Worm (Caenorhabditis elegans) whole organism, L4 larva: ENCODE measurements around the gene clec-224.

Experiments used
- F10B5.3 ChIP-seq: sonication (generic microtip); optimal IDR thresholded peaks from 2 replicates; lab custom pipeline; 2016; ENCODE audit warnings: mild to moderate bottlenecking, missing genetic modification characterization, missing compliant biosample characterization
- R02D3.7 ChIP-seq: fragments of 150-350 bp; sonication (generic microtip); optimal IDR thresholded peaks from 3 replicates; lab custom pipeline; 2014; ENCODE audit warnings: missing biosample characterization, missing genetic modification characterization
- T20F7.1 ChIP-seq: fragments of 200-800 bp; sonication (Bioruptor generic); optimal IDR thresholded peaks from 2 replicates; lab custom pipeline; 2018; ENCODE audit warnings: mild to moderate bottlenecking, missing genetic modification characterization, missing compliant biosample characterization
- Y105C5A.15 ChIP-seq: fragments of 200-800 bp; sonication (Bioruptor generic); IDR thresholded peaks from 2 replicates; pipeline ENCODE4 v1.3.6; 2022; ENCODE audit warnings: missing genetic modification characterization, missing compliant biosample characterization
- Y48G9A.11 ChIP-seq: fragments of 200-800 bp; sonication (Bioruptor generic); IDR thresholded peaks from 2 replicates; pipeline ENCODE4 v1.3.6; 2022; ENCODE audit warnings: missing genetic modification reagents, missing genetic modification characterization, missing compliant biosample characterization
- Y5F2A.4 ChIP-seq: fragments of 200-800 bp; sonication (Bioruptor generic); optimal IDR thresholded peaks from 2 replicates; lab custom pipeline; 2018; ENCODE audit warnings: mild to moderate bottlenecking, missing genetic modification characterization, missing compliant biosample characterization
- Y75B8A.6 ChIP-seq: fragments of 200-800 bp; sonication (Bioruptor generic); IDR thresholded peaks from 2 replicates; pipeline ENCODE4 v1.3.6; 2022; ENCODE audit warnings: missing genetic modification reagents, missing genetic modification characterization, missing compliant biosample characterization
- ZK337.2 ChIP-seq: fragments of 200-800 bp; sonication (Bioruptor generic); IDR thresholded peaks from 2 replicates; pipeline ENCODE4 v1.3.6; 2022; ENCODE audit warnings: missing genetic modification reagents, missing genetic modification characterization, missing compliant biosample characterization
- ZK546.5 ChIP-seq, 2 experiments: sonication (generic microtip); optimal IDR thresholded peaks; 2 replicates each; lab custom pipeline; 2017; ENCODE audit warnings: missing biosample characterization in 2 of 2, missing genetic modification characterization in 2 of 2
- arid-1 ChIP-seq: fragments of 200-800 bp; sonication (Bioruptor generic); conservative IDR thresholded peaks from 2 replicates; pipeline ENCODE4 v1.3.6; 2022; ENCODE audit warnings: missing genetic modification reagents, missing genetic modification characterization, missing compliant biosample characterization
- ceh-20 ChIP-seq: fragments of 200-800 bp; sonication (Bioruptor generic); IDR thresholded peaks from 2 replicates; pipeline ENCODE4 v1.3.6; 2022; ENCODE audit warnings: missing genetic modification reagents, missing genetic modification characterization, missing compliant biosample characterization
- ceh-28 ChIP-seq: fragments of 150-350 bp; optimal IDR thresholded peaks from 2 replicates; lab custom pipeline; 2014; ENCODE audit warnings: missing biosample characterization, missing genetic modification reagents, missing genetic modification characterization
- ceh-44 ChIP-seq: fragments of 200-800 bp; sonication (Bioruptor generic); IDR thresholded peaks from 2 replicates; pipeline ENCODE4 v1.3.6; 2022; ENCODE audit warnings: missing genetic modification reagents, missing genetic modification characterization, missing compliant biosample characterization
- ceh-82 ChIP-seq: sonication (generic microtip); optimal IDR thresholded peaks from 2 replicates; lab custom pipeline; 2017; ENCODE audit warnings: missing biosample characterization, missing genetic modification characterization
- daf-12 ChIP-seq: fragments of 150-350 bp; optimal IDR thresholded peaks from 2 replicates; lab custom pipeline; 2014; ENCODE audit warnings: missing biosample characterization, missing genetic modification reagents, missing genetic modification characterization
- daf-16 ChIP-seq, 3 experiments: sonication (generic microtip); optimal IDR thresholded peaks; 2 replicates each; lab custom pipeline; 2016 to 2017; ENCODE audit warnings: missing genetic modification characterization in 3 of 3, missing genetic modification reagents in 3 of 3, mild to moderate bottlenecking in 2 of 3, missing compliant biosample characterization in 2 of 3, missing biosample characterization in 1 of 3, moderate library complexity in 1 of 3
- dmd-9 ChIP-seq: fragments of 200-800 bp; sonication (Bioruptor generic); IDR thresholded peaks from 2 replicates; pipeline ENCODE4 v1.3.6; 2022; ENCODE audit warnings: missing genetic modification reagents, missing genetic modification characterization, missing compliant biosample characterization
- dpl-1 ChIP-seq: fragments of 150-350 bp; optimal IDR thresholded peaks from 2 replicates; lab custom pipeline; 2014; ENCODE audit warnings: missing biosample characterization, missing genetic modification reagents, missing genetic modification characterization
- dve-1 ChIP-seq: sonication (generic microtip); optimal IDR thresholded peaks from 2 replicates; lab custom pipeline; 2017; ENCODE audit warnings: antibody characterized with exemption, mild to moderate bottlenecking, missing genetic modification characterization, missing compliant biosample characterization; ENCODE audit not compliant: insufficient read depth
- fkh-10 ChIP-seq: fragments of 150-350 bp; optimal IDR thresholded peaks from 2 replicates; lab custom pipeline; 2014; ENCODE audit warnings: missing biosample characterization, missing genetic modification reagents, missing genetic modification characterization
- gei-8 ChIP-seq: fragments of 200-800 bp; sonication (Bioruptor generic); optimal IDR thresholded peaks from 2 replicates; lab custom pipeline; 2018; ENCODE audit warnings: mild to moderate bottlenecking, missing genetic modification characterization, missing compliant biosample characterization
- hif-1 ChIP-seq, 2 experiments: sonication (generic microtip); optimal IDR thresholded peaks; 2 replicates each; lab custom pipeline; 2016 to 2017; ENCODE audit warnings: missing compliant biosample characterization in 2 of 2, missing genetic modification characterization in 2 of 2, missing genetic modification reagents in 2 of 2, missing genotype in 2 of 2, mild to moderate bottlenecking in 1 of 2
- hlh-11 ChIP-seq: fragments of 200-800 bp; sonication (Bioruptor generic); optimal IDR thresholded peaks from 2 replicates; lab custom pipeline; 2018; ENCODE audit warnings: mild to moderate bottlenecking, missing genetic modification characterization, missing compliant biosample characterization
- hlh-30 ChIP-seq: sonication (generic microtip); optimal IDR thresholded peaks from 2 replicates; lab custom pipeline; 2017; ENCODE audit warnings: antibody characterized with exemption, mild to moderate bottlenecking, missing genetic modification characterization, missing compliant biosample characterization; ENCODE audit not compliant: insufficient read depth
- lin-1 ChIP-seq: fragments of 200-800 bp; sonication (Bioruptor generic); IDR thresholded peaks from 2 replicates; pipeline ENCODE4 v1.3.6; 2022; ENCODE audit warnings: missing genetic modification reagents, missing genetic modification characterization, missing compliant biosample characterization
- lin-38 ChIP-seq: fragments of 200-800 bp; sonication (Bioruptor generic); IDR thresholded peaks from 2 replicates; pipeline ENCODE4 v1.3.6; 2022; ENCODE audit warnings: missing genetic modification reagents, missing genetic modification characterization, missing compliant biosample characterization
- lsy-2 ChIP-seq, 2 experiments: fragments of 150-350 bp in 1 of 2; sonication (generic microtip) in 1 of 2; optimal IDR thresholded peaks; 2 replicates each; lab custom pipeline; 2014 to 2017; ENCODE audit warnings: missing biosample characterization in 2 of 2, missing genetic modification characterization in 2 of 2
- mdl-1 ChIP-seq, 2 experiments: fragments of 150-350 bp in 1 of 2; sonication (generic microtip) in 1 of 2; optimal IDR thresholded peaks; 2 replicates each; lab custom pipeline; 2014 to 2017; ENCODE audit warnings: missing biosample characterization in 2 of 2, missing genetic modification characterization in 2 of 2
- mdt-29 ChIP-seq: fragments of 200-800 bp; sonication (Bioruptor generic); IDR thresholded peaks from 2 replicates; pipeline ENCODE4 v1.3.6; 2022; ENCODE audit warnings: missing genetic modification reagents, missing genetic modification characterization, missing compliant biosample characterization
- mep-1 ChIP-seq: fragments of 150-350 bp; sonication (generic microtip); optimal IDR thresholded peaks from 3 replicates; lab custom pipeline; 2014; ENCODE audit warnings: missing biosample characterization, missing genetic modification characterization
- mes-2 ChIP-seq: sonication (generic microtip); optimal IDR thresholded peaks from 2 replicates; lab custom pipeline; 2016; ENCODE audit warnings: missing genotype, mild to moderate bottlenecking, missing genetic modification characterization, missing compliant biosample characterization; ENCODE audit not compliant: poor library complexity, severe bottlenecking
- nhr-102 ChIP-seq: sonication (generic microtip); optimal IDR thresholded peaks from 2 replicates; lab custom pipeline; 2016; ENCODE audit warnings: mild to moderate bottlenecking, missing genetic modification characterization, moderate library complexity, missing compliant biosample characterization
- nhr-11 ChIP-seq: fragments of 150-350 bp; optimal IDR thresholded peaks from 2 replicates; lab custom pipeline; 2014; ENCODE audit warnings: missing biosample characterization, missing genetic modification characterization
- nhr-25 ChIP-seq: sonication (generic microtip); optimal IDR thresholded peaks from 2 replicates; lab custom pipeline; 2017; ENCODE audit warnings: missing genetic modification characterization, mild to moderate bottlenecking, missing compliant biosample characterization, antibody characterized with exemption, moderate library complexity, borderline replicate concordance; ENCODE audit not compliant: insufficient read depth
- nhr-28 ChIP-seq: fragments of 150-350 bp; optimal IDR thresholded peaks from 2 replicates; lab custom pipeline; 2014; ENCODE audit warnings: missing biosample characterization, missing genetic modification characterization
- nhr-48 ChIP-seq: sonication (generic microtip); optimal IDR thresholded peaks from 2 replicates; lab custom pipeline; 2016; ENCODE audit warnings: mild to moderate bottlenecking, missing genetic modification characterization, missing compliant biosample characterization
- pqm-1 ChIP-seq: sonication (generic microtip); optimal IDR thresholded peaks from 2 replicates; lab custom pipeline; 2017; ENCODE audit warnings: missing biosample characterization, missing genetic modification characterization
- snpc-1.2 ChIP-seq: fragments of 200-800 bp; sonication (Bioruptor generic); IDR thresholded peaks from 2 replicates; pipeline ENCODE4 v1.3.6; 2022; ENCODE audit warnings: missing genetic modification reagents, missing genetic modification characterization, missing compliant biosample characterization
- unc-39 ChIP-seq: sonication (generic microtip); optimal IDR thresholded peaks from 2 replicates; lab custom pipeline; 2017; ENCODE audit warnings: missing biosample characterization, missing genetic modification characterization
- unc-62 ChIP-seq, 3 experiments: fragments of 150-350 bp in 1 of 3; sonication (generic microtip); optimal IDR thresholded peaks in 2 of 3; peaks in 1 of 3; 1 replicate in 1 of 3; 2 replicates in 2 of 3; lab custom pipeline; 2014 to 2017; ENCODE audit warnings: missing biosample characterization in 3 of 3, missing genetic modification characterization in 3 of 3, missing genetic modification reagents in 3 of 3, missing genotype in 1 of 3
- zip-11 ChIP-seq: fragments of 200-800 bp; sonication (Bioruptor generic); IDR thresholded peaks from 2 replicates; pipeline ENCODE4 v1.3.6; 2022; ENCODE audit warnings: missing genetic modification characterization, missing compliant biosample characterization

The clec-224 gene

ce11 chrV:12196659-12197058 lies 17.4 kb upstream of the clec-224 start:
- no peak for TF ChIP-seq ceh-44
- TF ChIP-seq nhr-48: no peak
- TF ChIP-seq mdl-1 (tag; optimal IDR thresholded peaks at IDR 0.05; lab: Kevin White, UChicago): no peak
- TF ChIP-seq dmd-9 (GFP tag; lab: Robert Waterston, UW): no peak

ce11 chrV:12195845-12196244 lies 16.6 kb upstream of the clec-224 start, which contains the start of gene ZK836.3:
Gene ZK836.3, minus strand, starts transcription at chrV:12195945.
- no peak for TF ChIP-seq lin-1
- no peak for TF ChIP-seq ceh-82 (tag; lab: Kevin White, UChicago)
- no peak for TF ChIP-seq zip-11 (GFP tag; lab: Robert Waterston, UW)
- no peak for TF ChIP-seq unc-39 (tag; lab: Kevin White, UChicago)
- no peak for TF ChIP-seq fkh-10 (GFP tag; lab: Kevin White, UChicago)
- no peak for TF ChIP-seq R02D3.7 (tag; lab: Kevin White, UChicago)
- TF ChIP-seq ceh-20 (GFP tag; lab: Robert Waterston, UW): no peak
- TF ChIP-seq mes-2: no peak
- TF ChIP-seq mdt-29 (GFP tag; lab: Robert Waterston, UW): no peak
- TF ChIP-seq hlh-11 (tag; lab: Kevin White, UChicago): no peak
- TF ChIP-seq, all 104 proteins: peak for 0

- no peak for TF ChIP-seq Y75B8A.6
- no peak for TF ChIP-seq gei-8
- TF ChIP-seq hlh-30 (tag; lab: Kevin White, UChicago): peak; percentile 40
- TF ChIP-seq unc-62 (GFP tag; optimal IDR thresholded peaks at IDR 0.05 in 1 of 2; lab: Kevin White, UChicago): peak in 1 of 2 experiments; percentile 20
- no peak for TF ChIP-seq unc-62 (tag; optimal IDR thresholded peaks at IDR 0.05; lab: Kevin White, UChicago)
- TF ChIP-seq lsy-2 (tag; optimal IDR thresholded peaks at IDR 0.05; lab: Kevin White, UChicago): peak in 1 of 2 experiments; percentile 26
- peak in 1 of 2 experiments; percentile 14 for TF ChIP-seq mdl-1 (tag; optimal IDR thresholded peaks at IDR 0.05; lab: Kevin White, UChicago)
- peak; percentile 2 for TF ChIP-seq nhr-28 (tag; lab: Kevin White, UChicago)
Measured at ce11 chrV:12194275-12194674, 15.0 kb upstream of the clec-224 start, which contains the start of gene ogdh-2. Gene ogdh-2, plus strand, starts transcription at chrV:12194507.

- TF ChIP-seq T20F7.1 (GFP tag; lab: Kevin White, UChicago): peak; percentile 4
- TF ChIP-seq dve-1 (tag; lab: Kevin White, UChicago): no peak
- TF ChIP-seq Y48G9A.11 (GFP tag; lab: Robert Waterston, UW): peak; percentile 57
- no peak for TF ChIP-seq Y5F2A.4 (GFP tag; lab: Kevin White, UChicago)
- peak; percentile 45 for TF ChIP-seq lin-38 (GFP tag; lab: Robert Waterston, UW)
- no peak for TF ChIP-seq F10B5.3 (tag; lab: Kevin White, UChicago)
Measured at ce11 chrV:12192129-12192528, 12.9 kb upstream of the clec-224 start, which contains the start of gene rnp-1. Gene rnp-1, plus strand, starts transcription at chrV:12192273.

ce11 chrV:12190943-12191569 lies 11.8 kb upstream of the clec-224 start, which contains the start of gene dpy-30:
Gene dpy-30, plus strand, starts transcription at chrV:12191519.
- TF ChIP-seq nhr-102 (tag; lab: Kevin White, UChicago) (no peak), dpl-1 (peak; percentile 71), pqm-1 (tag; lab: Kevin White, UChicago) (no peak), ceh-44 (no peak), arid-1 (GFP tag; lab: Robert Waterston, UW) (peak; percentile 48; the same call in 1 of the 2 replicates), mep-1 (tag; lab: Kevin White, UChicago) (peak; percentile 56), ZK337.2 (GFP tag; lab: Robert Waterston, UW) (no peak), nhr-25 (tag; lab: Kevin White, UChicago) (peak; percentile 34), ZK546.5 (tag; optimal IDR thresholded peaks at IDR 0.05; lab: Kevin White, UChicago) (no peak), Y105C5A.15 (no peak), daf-12 (tag; lab: Kevin White, UChicago) (no peak), daf-16 (GFP tag; optimal IDR thresholded peaks at IDR 0.05; lab: Kevin White, UChicago) (no peak), daf-16 (tag; optimal IDR thresholded peaks at IDR 0.05; lab: Kevin White, UChicago) (peak; percentile 44), nhr-11 (peak; percentile 2), Y48G9A.11 (GFP tag; lab: Robert Waterston, UW) (peak; percentile 59; the same call in 1 of the 2 replicates), ceh-28 (no peak), hlh-11 (tag; lab: Kevin White, UChicago) (no peak), snpc-1.2 (GFP tag; lab: Robert Waterston, UW) (no peak), hif-1 (tag; optimal IDR thresholded peaks at IDR 0.05; lab: Kevin White, UChicago) (no peak)
